Fruit fly (Drosophila melanogaster) Kc167 (cell line): Measurements from ENCODE around the gene Pif1B.

Source experiments
- Myc ChIP-seq: fragments of >200 bp; optimal IDR thresholded peaks from 2 replicates; lab custom pipeline; 2017; ENCODE audit warnings: missing external identifiers
- Sin3A ChIP-seq: fragments of >200 bp; optimal IDR thresholded peaks from 2 replicates; lab custom pipeline; 2018; ENCODE audit warnings: missing external identifiers
- h ChIP-seq: fragments of >200 bp; optimal IDR thresholded peaks from 3 replicates; lab custom pipeline; 2018; ENCODE audit warnings: missing external identifiers
- psq ChIP-seq: fragments of >200 bp; optimal IDR thresholded peaks from 2 replicates; lab custom pipeline; 2017; ENCODE audit warnings: missing external identifiers

dm6 chr3R:8746354-8746753 is 54.6 kb downstream of the Pif1B start:
- no peak for TF ChIP-seq Myc
- TF ChIP-seq psq (lab: Kevin White, UChicago) = no peak
- no peak for TF ChIP-seq Sin3A (lab: Kevin White, UChicago)
- no peak for TF ChIP-seq h (lab: Kevin White, UChicago)
